Fruit fly (Drosophila melanogaster) whole organism, adult: Measurements from ENCODE around the gene CG7460.

Experiments used
- CG11617 ChIP-seq: fragments of 200-800 bp; sonication (Bioruptor generic); optimal IDR thresholded peaks from 2 replicates; lab custom pipeline; 2017; ENCODE audit warnings: mild to moderate bottlenecking, missing biosample characterization, missing genetic modification reagents, missing genetic modification characterization
- CG12768 ChIP-seq: fragments of 200-800 bp; sonication (Bioruptor generic); optimal IDR thresholded peaks from 2 replicates; lab custom pipeline; 2017; ENCODE audit warnings: missing biosample characterization, missing genetic modification characterization, mild to moderate bottlenecking, moderate library complexity, missing genetic modification reagents
- CG14711 ChIP-seq: fragments of 200-800 bp; sonication (Bioruptor generic); optimal IDR thresholded peaks from 2 replicates; lab custom pipeline; 2018; ENCODE audit warnings: missing biosample characterization, mild to moderate bottlenecking, missing genetic modification characterization, moderate library complexity
- CG1620 ChIP-seq: fragments of 200-800 bp; sonication (Bioruptor generic); optimal IDR thresholded peaks from 2 replicates; lab custom pipeline; 2016; ENCODE audit warnings: missing biosample characterization, missing genetic modification characterization
- CG33017 ChIP-seq: fragments of 200-800 bp; sonication (Bioruptor generic); optimal IDR thresholded peaks from 2 replicates; lab custom pipeline; 2018; ENCODE audit warnings: missing biosample characterization, mild to moderate bottlenecking, missing genetic modification characterization, moderate library complexity
- CG5204 ChIP-seq: fragments of 200-800 bp; sonication (Bioruptor generic); optimal IDR thresholded peaks from 2 replicates; lab custom pipeline; 2016; ENCODE audit warnings: missing biosample characterization, missing genetic modification characterization
- CG7045 ChIP-seq: fragments of 200-800 bp; sonication (Bioruptor generic); optimal IDR thresholded peaks from 2 replicates; lab custom pipeline; 2017; ENCODE audit warnings: missing biosample characterization, mild to moderate bottlenecking, missing genetic modification characterization
- CG7101 ChIP-seq: fragments of 200-800 bp; sonication (Bioruptor generic); optimal IDR thresholded peaks from 2 replicates; lab custom pipeline; 2018; ENCODE audit warnings: missing biosample characterization, mild to moderate bottlenecking, missing genetic modification characterization, moderate library complexity
- Clk ChIP-seq: fragments of 200-800 bp; sonication (Bioruptor generic); optimal IDR thresholded peaks from 2 replicates; lab custom pipeline; 2017; ENCODE audit warnings: missing biosample characterization, missing genetic modification characterization
- Crg-1 ChIP-seq: fragments of 200-800 bp; sonication (Bioruptor generic); optimal IDR thresholded peaks from 2 replicates; lab custom pipeline; 2016; ENCODE audit warnings: missing biosample characterization, missing genetic modification characterization
- Hr96 ChIP-seq: fragments of 200-800 bp; sonication (Bioruptor generic); optimal IDR thresholded peaks from 2 replicates; lab custom pipeline; 2016; ENCODE audit warnings: missing biosample characterization, missing genetic modification characterization
- Mnt ChIP-seq: fragments of 200-800 bp; sonication (Bioruptor generic); optimal IDR thresholded peaks from 2 replicates; lab custom pipeline; 2016; ENCODE audit warnings: missing biosample characterization, mild to moderate bottlenecking, missing genetic modification characterization
- bab1 ChIP-seq: fragments of 200-800 bp; sonication (Bioruptor generic); optimal IDR thresholded peaks from 3 replicates; lab custom pipeline; 2019; ENCODE audit warnings: missing biosample characterization, mild to moderate bottlenecking, missing genetic modification characterization, moderate library complexity
- cic ChIP-seq: fragments of 200-800 bp; sonication (Bioruptor generic); optimal IDR thresholded peaks from 2 replicates; lab custom pipeline; 2017; ENCODE audit warnings: missing biosample characterization, mild to moderate bottlenecking, missing genetic modification characterization, moderate library complexity
- cnc ChIP-seq, 2 experiments: fragments of >200 bp; optimal IDR thresholded peaks; 2 replicates each; lab custom pipeline; 2017
- kay ChIP-seq: fragments of 200-800 bp; sonication (Bioruptor generic); peaks from one replicate; lab custom pipeline; 2016; ENCODE audit warnings: missing biosample characterization, missing genetic modification characterization, borderline replicate concordance
- ovo ChIP-seq: fragments of 200-800 bp; sonication (Bioruptor generic); optimal IDR thresholded peaks from 2 replicates; lab custom pipeline; 2016; ENCODE audit warnings: missing biosample characterization, missing genetic modification characterization
- pad ChIP-seq: fragments of 200-800 bp; sonication (Bioruptor generic); optimal IDR thresholded peaks from 3 replicates; lab custom pipeline; 2017; ENCODE audit warnings: missing biosample characterization, missing genetic modification characterization, mild to moderate bottlenecking, moderate library complexity, missing genetic modification reagents
- tj ChIP-seq: fragments of 200-800 bp; sonication (Bioruptor generic); optimal IDR thresholded peaks from 3 replicates; lab custom pipeline; 2017; ENCODE audit warnings: missing biosample characterization, mild to moderate bottlenecking, missing genetic modification characterization, moderate library complexity
- toe ChIP-seq: fragments of 200-800 bp; sonication (Bioruptor generic); optimal IDR thresholded peaks from 2 replicates; lab custom pipeline; 2016; ENCODE audit warnings: missing biosample characterization, missing genetic modification characterization

Gene CG7460

dm6 chr3L:17740471-17740870, at the start of gene CG7460:
Gene CG7460 (plus strand): TSS chr3L:17740540.
- TF ChIP-seq CG7045 (no peak), toe (GFP tag; lab: Kevin White, UChicago) (peak; percentile 3), Hr96 (GFP tag; lab: Kevin White, UChicago) (peak; percentile 26), cic (peak; percentile 80), pad (no peak), Crg-1 (GFP tag; lab: Kevin White, UChicago) (no peak), cnc (optimal IDR thresholded peaks at IDR 0.05; lab: Kevin White, UChicago) (no peak), kay (GFP tag; lab: Kevin White, UChicago) (peak; percentile 96), CG11617 (no peak), CG5204 (GFP tag; lab: Kevin White, UChicago) (peak; percentile 32), Clk (GFP tag; lab: Kevin White, UChicago) (no peak), CG7101 (tag; lab: Kevin White, UChicago) (peak; percentile 14), CG33017 (tag; lab: Kevin White, UChicago) (peak; percentile 47), bab1 (GFP tag; lab: Kevin White, UChicago) (peak; percentile 20), tj (GFP tag; lab: Kevin White, UChicago) (peak; percentile 70), CG12768 (GFP tag; lab: Kevin White, UChicago) (no peak), Mnt (GFP tag; lab: Kevin White, UChicago) (no peak), CG14711 (no peak), CG1620 (no peak), ovo (no peak)

dm6 chr3L:17719754-17720153, 20.6 kb upstream of the CG7460 start, which contains the start of gene CheB74a:
Gene CheB74a (minus strand): TSS chr3L:17719854.
- TF ChIP-seq Mnt (GFP tag; lab: Kevin White, UChicago), result no peak
- no peak for TF ChIP-seq cic
- no peak for TF ChIP-seq bab1 (GFP tag; lab: Kevin White, UChicago)
- TF ChIP-seq kay (GFP tag; lab: Kevin White, UChicago), result no peak
- TF ChIP-seq CG5204 (GFP tag; lab: Kevin White, UChicago), result no peak
- no peak for TF ChIP-seq Clk (GFP tag; lab: Kevin White, UChicago)
- TF ChIP-seq CG7045, result no peak
- TF ChIP-seq CG12768 (GFP tag; lab: Kevin White, UChicago), result no peak
- no peak for TF ChIP-seq tj (GFP tag; lab: Kevin White, UChicago)
- TF ChIP-seq CG7101 (tag; lab: Kevin White, UChicago), result no peak
- no peak for TF ChIP-seq CG33017 (tag; lab: Kevin White, UChicago)
- TF ChIP-seq cnc (optimal IDR thresholded peaks at IDR 0.05; lab: Kevin White, UChicago), result no peak

- TF ChIP-seq CG33017 (tag; lab: Kevin White, UChicago) (no peak), pad (no peak), toe (GFP tag; lab: Kevin White, UChicago) (no peak), CG12768 (GFP tag; lab: Kevin White, UChicago) (no peak), Crg-1 (GFP tag; lab: Kevin White, UChicago) (no peak), Clk (GFP tag; lab: Kevin White, UChicago) (no peak), CG11617 (no peak), bab1 (GFP tag; lab: Kevin White, UChicago) (no peak), cnc (optimal IDR thresholded peaks at IDR 0.05; lab: Kevin White, UChicago) (no peak), Mnt (GFP tag; lab: Kevin White, UChicago) (no peak), CG14711 (no peak), tj (GFP tag; lab: Kevin White, UChicago) (no peak), ovo (no peak), CG7045 (no peak), CG1620 (no peak), cic (no peak), Hr96 (GFP tag; lab: Kevin White, UChicago) (no peak), CG7101 (tag; lab: Kevin White, UChicago) (no peak), CG5204 (GFP tag; lab: Kevin White, UChicago) (no peak), kay (GFP tag; lab: Kevin White, UChicago) (no peak)
Observed at dm6 chr3L:17729278-17729677, 11.1 kb upstream of the CG7460 start, which contains the start of gene CG6052. Gene CG6052 (minus strand): TSS chr3L:17729378.

DNA sequence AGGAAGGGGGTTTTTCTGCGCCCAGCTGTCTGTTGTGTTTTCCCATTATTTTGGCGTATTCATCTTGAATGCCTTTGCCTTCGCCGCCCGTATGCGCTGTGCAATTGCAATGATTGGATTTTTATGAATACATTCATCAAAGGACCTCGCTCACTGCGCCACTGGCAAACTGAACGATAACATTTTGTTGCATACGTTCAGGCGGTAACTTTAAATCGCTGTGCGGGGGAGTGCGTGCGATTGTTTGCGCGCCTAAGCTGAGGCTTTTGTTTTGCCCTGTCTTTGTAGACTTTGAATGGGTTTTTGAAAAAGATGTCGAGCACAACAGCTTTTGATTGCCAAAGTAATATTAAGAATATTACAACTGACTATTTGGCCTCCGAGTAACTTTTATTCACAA, 713 bp upstream of the CG7460 start:
- no peak for TF ChIP-seq CG7045
- TF ChIP-seq ovo, result no peak
- TF ChIP-seq CG5204 (GFP tag; lab: Kevin White, UChicago), result no peak
- TF ChIP-seq CG12768 (GFP tag; lab: Kevin White, UChicago), result no peak
- TF ChIP-seq Crg-1 (GFP tag; lab: Kevin White, UChicago), result no peak
- no peak for TF ChIP-seq bab1 (GFP tag; lab: Kevin White, UChicago)
- no peak for TF ChIP-seq CG14711
- no peak for TF ChIP-seq CG33017 (tag; lab: Kevin White, UChicago)
- TF ChIP-seq Clk (GFP tag; lab: Kevin White, UChicago), result no peak
- no peak for TF ChIP-seq pad
- no peak for TF ChIP-seq toe (GFP tag; lab: Kevin White, UChicago)
- TF ChIP-seq tj (GFP tag; lab: Kevin White, UChicago), result no peak
- no peak for TF ChIP-seq kay (GFP tag; lab: Kevin White, UChicago)
- no peak for TF ChIP-seq Hr96 (GFP tag; lab: Kevin White, UChicago)
- no peak for TF ChIP-seq CG7101 (tag; lab: Kevin White, UChicago)
- TF ChIP-seq CG1620, result no peak

DNA sequence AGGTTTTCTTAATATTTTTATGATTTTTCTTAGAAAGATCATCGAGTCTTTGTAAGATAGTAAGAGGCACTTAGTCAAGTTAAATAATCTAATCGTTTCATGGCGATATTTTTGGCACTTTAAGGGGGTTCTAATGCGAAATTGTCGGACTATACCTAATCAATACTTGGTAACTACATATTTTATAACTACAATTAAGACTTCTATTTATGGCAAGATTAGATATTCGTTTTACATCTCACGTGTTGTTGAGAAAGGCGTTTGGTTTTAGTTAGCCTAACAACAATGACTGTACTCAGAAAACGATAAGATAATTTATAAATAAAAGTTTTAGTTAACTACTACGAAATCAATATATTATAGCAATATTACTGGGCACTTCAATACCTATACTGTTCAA, 2.2 kb downstream of the CG7460 start:
- no peak for TF ChIP-seq CG7045
- no peak for TF ChIP-seq cnc (optimal IDR thresholded peaks at IDR 0.05; lab: Kevin White, UChicago)
- no peak for TF ChIP-seq bab1 (GFP tag; lab: Kevin White, UChicago)
- no peak for TF ChIP-seq tj (GFP tag; lab: Kevin White, UChicago)
- TF ChIP-seq Mnt (GFP tag; lab: Kevin White, UChicago), result no peak
- no peak for TF ChIP-seq CG5204 (GFP tag; lab: Kevin White, UChicago)
- no peak for TF ChIP-seq Crg-1 (GFP tag; lab: Kevin White, UChicago)
- no peak for TF ChIP-seq toe (GFP tag; lab: Kevin White, UChicago)
- TF ChIP-seq CG14711, result no peak
- no peak for TF ChIP-seq cic
- no peak for TF ChIP-seq kay (GFP tag; lab: Kevin White, UChicago)
- no peak for TF ChIP-seq CG7101 (tag; lab: Kevin White, UChicago)
- no peak for TF ChIP-seq CG1620
- TF ChIP-seq Clk (GFP tag; lab: Kevin White, UChicago), result no peak
- no peak for TF ChIP-seq CG12768 (GFP tag; lab: Kevin White, UChicago)
- no peak for TF ChIP-seq ovo
- TF ChIP-seq CG33017 (tag; lab: Kevin White, UChicago), result no peak
- TF ChIP-seq Hr96 (GFP tag; lab: Kevin White, UChicago), result no peak
- TF ChIP-seq CG11617, result no peak
- TF ChIP-seq pad, result no peak
